Fruit fly (Drosophila melanogaster): ENCODE results near the gene CG31974.
A peak's percentile ranks its signal among the peaks of the same experiment; 100 is the strongest.

The CG31974 gene

DNA sequence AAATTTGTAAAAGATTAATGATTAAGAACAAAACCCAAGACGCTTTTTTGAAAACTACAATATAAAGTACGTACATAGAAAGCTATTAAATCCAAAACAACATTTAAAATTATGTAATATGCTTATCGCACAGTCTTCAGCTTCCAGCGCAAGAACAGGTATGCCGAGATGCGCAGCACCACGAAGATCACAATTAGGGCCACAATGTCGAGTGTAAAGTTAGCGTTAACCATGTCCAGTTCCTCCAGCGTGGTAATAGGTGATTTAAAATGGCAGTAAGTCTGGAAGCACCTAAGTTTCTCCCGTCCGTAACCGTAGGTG is 19.9 kb downstream of the CG31974 start:
- TF ChIP-seq kay (GFP tag; ENCODE audit: borderline replicate concordance) = peak; percentile 66
- TF ChIP-seq CG33017 (tag; optimal IDR thresholded peaks at IDR 0.05) = no peak

DNA sequence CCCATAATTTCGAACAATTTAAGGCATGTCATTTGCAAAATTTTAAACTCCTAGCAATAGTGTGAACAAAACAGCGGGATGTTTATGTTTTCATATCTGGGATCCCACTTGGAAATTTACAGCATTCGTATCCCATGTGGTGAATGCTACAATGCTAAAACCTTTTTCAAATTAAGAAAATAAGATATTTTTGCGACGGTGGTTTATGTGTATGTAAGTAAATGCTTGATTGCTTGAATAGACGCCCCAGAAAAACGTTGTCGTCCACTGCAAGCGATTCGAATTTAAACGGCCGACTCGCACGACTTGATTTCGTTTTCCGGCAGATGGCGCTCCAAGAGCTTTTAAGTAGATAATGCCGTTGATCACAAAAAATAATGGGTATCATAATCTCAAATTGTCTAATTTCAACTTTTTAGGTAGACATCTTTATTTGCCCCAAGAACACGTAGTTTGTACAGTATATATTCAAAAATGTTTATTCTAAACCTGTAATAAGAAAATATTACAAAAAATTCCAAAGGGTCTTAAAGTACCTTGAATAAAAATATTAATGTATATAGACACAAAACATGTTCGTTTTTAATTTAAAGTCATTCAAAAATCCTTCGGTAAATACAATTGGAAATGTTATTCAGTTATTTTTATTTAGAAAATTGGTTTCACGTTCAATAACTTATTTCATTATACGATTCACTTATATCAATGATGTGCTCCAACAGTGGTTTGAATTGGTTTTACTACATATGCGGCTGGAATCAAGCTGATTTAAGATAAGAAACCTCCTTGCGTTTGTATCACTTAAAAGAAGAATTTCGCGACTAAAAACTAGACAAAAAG is 20.5 kb downstream of the CG31974 start:
- TF ChIP-seq cic (GFP tag; optimal IDR thresholded peaks at IDR 0.05) (no peak), CG12768 (GFP tag; optimal IDR thresholded peaks at IDR 0.05) (no peak), kay (GFP tag; ENCODE audit: borderline replicate concordance) (peak; percentile 92), cnc (optimal IDR thresholded peaks at IDR 0.05) (no peak), tj (GFP tag; optimal IDR thresholded peaks at IDR 0.05) (no peak), CG7045 (GFP tag; optimal IDR thresholded peaks at IDR 0.05) (no peak), bab1 (GFP tag; optimal IDR thresholded peaks at IDR 0.05) (no peak), CG7101 (tag; optimal IDR thresholded peaks at IDR 0.05) (no peak)

DNA sequence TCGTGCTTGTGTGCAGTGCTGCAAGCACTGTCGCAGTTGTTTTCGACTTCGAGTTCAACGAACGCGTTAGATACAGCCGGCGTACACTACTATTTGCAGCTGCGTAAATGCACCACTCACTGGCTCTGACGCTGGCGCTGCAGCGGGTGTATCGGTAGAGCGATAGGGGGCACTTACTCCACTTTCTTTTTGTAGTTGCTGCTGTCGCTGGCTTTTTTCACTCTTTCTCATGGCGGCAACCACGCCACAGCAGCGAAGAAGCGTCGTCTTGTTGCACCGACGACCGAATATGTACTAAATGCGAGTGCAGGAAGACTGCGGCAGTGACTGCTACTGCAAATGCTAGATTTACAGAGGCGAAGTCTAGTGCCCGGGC is 21.4 kb downstream of the CG31974 start, which contains the start of gene CG4822:
Gene CG4822, minus strand, starts transcription at position 299 of the 376 bp plus-strand sequence.
- TF ChIP-seq CG11617 (GFP tag; optimal IDR thresholded peaks at IDR 0.05) (no peak), Hr96 (GFP tag; optimal IDR thresholded peaks at IDR 0.05) (no peak), tj (GFP tag; optimal IDR thresholded peaks at IDR 0.05) (no peak), cic (GFP tag; optimal IDR thresholded peaks at IDR 0.05) (no peak), Crg-1 (GFP tag; optimal IDR thresholded peaks at IDR 0.05) (no peak), CG1620 (GFP tag; optimal IDR thresholded peaks at IDR 0.05) (no peak)

DNA sequence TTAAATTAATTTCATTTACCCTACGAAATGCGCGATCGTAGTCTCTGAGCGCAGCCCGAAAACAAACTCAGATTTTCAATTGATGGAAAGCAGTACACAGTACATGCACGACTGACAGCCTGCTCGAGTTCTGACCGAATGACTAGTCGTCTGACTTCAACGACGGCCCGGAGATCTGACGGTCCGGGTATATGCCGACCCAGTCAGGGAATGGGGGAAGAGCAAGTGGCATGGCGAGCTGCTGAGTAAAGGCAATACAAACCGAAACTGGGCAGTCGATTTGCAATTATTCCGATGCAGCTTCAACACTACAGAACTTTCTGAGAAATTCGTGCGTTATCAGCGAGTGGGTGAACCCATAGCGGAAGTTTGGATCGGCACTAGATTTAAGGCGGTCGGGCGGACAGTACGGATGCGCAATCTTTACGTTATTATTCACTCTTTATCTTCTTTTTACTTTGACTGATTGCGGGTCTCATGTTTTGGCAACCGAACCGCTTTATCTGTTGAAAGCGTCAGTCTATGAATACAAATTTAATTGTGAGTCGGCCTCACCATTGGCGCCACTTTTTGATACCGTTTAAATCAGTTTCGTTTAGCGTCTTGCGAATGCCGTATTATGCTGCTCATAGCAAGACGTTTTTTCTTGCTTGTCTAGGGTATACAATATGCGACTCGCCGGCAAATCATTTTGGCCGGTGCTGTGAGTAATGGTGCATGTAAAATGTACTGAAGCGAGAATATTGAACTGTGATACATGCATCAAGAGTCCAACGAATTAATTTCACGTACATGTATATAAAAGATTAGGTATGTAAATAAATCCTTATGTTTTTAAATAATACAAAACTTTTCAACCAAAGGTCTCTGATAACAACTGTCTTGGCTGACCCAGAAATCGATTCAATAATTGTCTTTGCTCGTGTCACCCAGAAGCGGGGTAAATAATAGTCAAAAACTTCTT is 22.1 kb downstream of the CG31974 start:
- TF ChIP-seq Clk (GFP tag; optimal IDR thresholded peaks at IDR 0.05) (no peak), CG7045 (GFP tag; optimal IDR thresholded peaks at IDR 0.05) (no peak), cic (GFP tag; optimal IDR thresholded peaks at IDR 0.05) (peak; percentile 74), Crg-1 (GFP tag; optimal IDR thresholded peaks at IDR 0.05) (no peak), pad (GFP tag; optimal IDR thresholded peaks at IDR 0.05) (no peak), ovo (GFP tag; optimal IDR thresholded peaks at IDR 0.05) (no peak), CG1620 (GFP tag; optimal IDR thresholded peaks at IDR 0.05) (no peak), Hr96 (GFP tag; optimal IDR thresholded peaks at IDR 0.05) (no peak), tj (GFP tag; optimal IDR thresholded peaks at IDR 0.05) (no peak), kay (GFP tag; ENCODE audit: borderline replicate concordance) (peak; percentile 77), CG12768 (GFP tag; optimal IDR thresholded peaks at IDR 0.05) (peak; percentile 54), CG7101 (tag; optimal IDR thresholded peaks at IDR 0.05) (no peak), CG11617 (GFP tag; optimal IDR thresholded peaks at IDR 0.05) (no peak)

DNA sequence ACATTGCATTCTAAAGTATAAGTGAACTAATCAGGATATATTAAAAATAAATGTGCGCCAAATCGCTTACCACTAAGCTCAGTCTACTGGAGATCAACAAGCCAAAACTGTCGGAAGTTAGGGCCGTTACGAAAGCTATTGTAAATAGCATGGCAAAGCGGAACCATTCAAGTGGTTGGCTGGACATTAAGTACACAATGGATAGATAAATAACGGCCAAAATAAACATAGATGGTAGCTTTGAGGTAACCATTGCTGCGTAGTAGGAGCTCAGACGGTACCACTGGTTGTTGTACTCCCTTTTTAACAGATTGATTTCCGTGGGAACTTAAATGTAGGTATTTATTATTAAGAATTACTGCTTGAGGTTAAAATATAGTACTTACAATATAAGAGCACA is 25.1 kb downstream of the CG31974 start:
- no peak for TF ChIP-seq bab1 (GFP tag; optimal IDR thresholded peaks at IDR 0.05)
- TF ChIP-seq ovo (GFP tag; optimal IDR thresholded peaks at IDR 0.05) = peak; percentile 1
- TF ChIP-seq kay (GFP tag; ENCODE audit: borderline replicate concordance) = peak; percentile 2

DNA sequence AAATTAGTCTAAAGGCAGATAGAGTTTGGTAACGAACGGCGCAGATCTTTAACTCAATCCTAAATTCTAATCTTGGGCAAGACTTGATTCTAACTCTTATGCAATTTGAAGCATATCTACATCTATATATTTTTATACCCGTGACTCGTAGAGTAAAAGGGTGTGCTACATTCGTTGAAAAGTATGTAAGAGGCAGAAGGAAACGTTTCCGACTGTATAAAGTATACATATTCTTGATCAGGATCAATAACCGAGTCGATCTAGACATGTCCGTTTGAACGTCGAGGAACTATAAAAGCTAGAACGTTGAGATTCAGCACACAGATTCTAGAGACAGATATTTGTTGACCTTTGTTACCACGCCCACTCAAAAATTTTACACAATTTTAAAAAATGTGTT is 26.5 kb downstream of the CG31974 start, which contains the start of gene CG13694:
Gene CG13694, minus strand, starts transcription at position 101 of the 400 bp plus-strand sequence.
- no peak for TF ChIP-seq CG14711 (tag; optimal IDR thresholded peaks at IDR 0.05)
- TF ChIP-seq ovo (GFP tag; optimal IDR thresholded peaks at IDR 0.05) = no peak
- TF ChIP-seq toe (GFP tag; optimal IDR thresholded peaks at IDR 0.05) = no peak
- no peak for TF ChIP-seq CG7101 (tag; optimal IDR thresholded peaks at IDR 0.05)
- TF ChIP-seq CG12768 (GFP tag; optimal IDR thresholded peaks at IDR 0.05) = no peak
- no peak for TF ChIP-seq tj (GFP tag; optimal IDR thresholded peaks at IDR 0.05)
- TF ChIP-seq cic (GFP tag; optimal IDR thresholded peaks at IDR 0.05) = no peak
- no peak for TF ChIP-seq CG11617 (GFP tag; optimal IDR thresholded peaks at IDR 0.05)
- TF ChIP-seq cnc (optimal IDR thresholded peaks at IDR 0.05) = no peak
- TF ChIP-seq CG33017 (tag; optimal IDR thresholded peaks at IDR 0.05) = no peak
- no peak for TF ChIP-seq CG7045 (GFP tag; optimal IDR thresholded peaks at IDR 0.05)
- no peak for TF ChIP-seq pad (GFP tag; optimal IDR thresholded peaks at IDR 0.05)
- TF ChIP-seq Clk (GFP tag; optimal IDR thresholded peaks at IDR 0.05) = no peak
- TF ChIP-seq CG5204 (GFP tag; optimal IDR thresholded peaks at IDR 0.05) = no peak
- no peak for TF ChIP-seq kay (GFP tag; ENCODE audit: borderline replicate concordance)

DNA sequence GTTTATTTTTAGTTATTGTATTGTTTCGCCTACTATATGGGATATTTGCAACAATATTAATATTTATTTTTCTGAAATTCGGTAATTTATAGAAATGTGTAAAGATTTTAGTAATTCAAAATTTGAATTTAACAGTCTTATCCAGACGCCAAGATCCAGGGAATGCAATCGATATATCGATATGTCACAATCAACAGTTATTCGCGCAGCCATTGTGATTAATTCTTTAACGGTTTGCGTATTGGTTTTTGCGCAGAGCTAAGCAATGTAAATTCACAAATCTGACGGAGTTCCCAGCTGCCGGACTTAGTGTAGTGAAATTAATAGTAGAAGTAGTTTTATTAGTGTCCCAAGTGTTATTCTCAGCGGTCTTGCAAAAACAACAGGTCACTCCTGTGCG is 28.5 kb downstream of the CG31974 start, which contains the start of gene ND-15:
Gene ND-15, plus strand, starts transcription at position 298 of the 400 bp plus-strand sequence.
- TF ChIP-seq CG33017 (tag; optimal IDR thresholded peaks at IDR 0.05) = no peak
- no peak for TF ChIP-seq Crg-1 (GFP tag; optimal IDR thresholded peaks at IDR 0.05)
- TF ChIP-seq toe (GFP tag; optimal IDR thresholded peaks at IDR 0.05) = no peak
- no peak for TF ChIP-seq CG7101 (tag; optimal IDR thresholded peaks at IDR 0.05)
- TF ChIP-seq CG5204 (GFP tag; optimal IDR thresholded peaks at IDR 0.05) = no peak
- peak; percentile 72 for TF ChIP-seq bab1 (GFP tag; optimal IDR thresholded peaks at IDR 0.05)
- TF ChIP-seq Mnt (GFP tag; optimal IDR thresholded peaks at IDR 0.05) = no peak
- no peak for TF ChIP-seq CG7045 (GFP tag; optimal IDR thresholded peaks at IDR 0.05)
- no peak for TF ChIP-seq CG14711 (tag; optimal IDR thresholded peaks at IDR 0.05)
- no peak for TF ChIP-seq Clk (GFP tag; optimal IDR thresholded peaks at IDR 0.05)
- TF ChIP-seq kay (GFP tag; ENCODE audit: borderline replicate concordance) = peak; percentile 11
- TF ChIP-seq tj (GFP tag; optimal IDR thresholded peaks at IDR 0.05) = peak; percentile 21
- TF ChIP-seq ovo (GFP tag; optimal IDR thresholded peaks at IDR 0.05) = peak; percentile 88
- TF ChIP-seq pad (GFP tag; optimal IDR thresholded peaks at IDR 0.05) = no peak
- TF ChIP-seq cic (GFP tag; optimal IDR thresholded peaks at IDR 0.05) = no peak
- TF ChIP-seq CG12768 (GFP tag; optimal IDR thresholded peaks at IDR 0.05) = no peak
- no peak for TF ChIP-seq CG1620 (GFP tag; optimal IDR thresholded peaks at IDR 0.05)
- no peak for TF ChIP-seq CG11617 (GFP tag; optimal IDR thresholded peaks at IDR 0.05)
- no peak for TF ChIP-seq Hr96 (GFP tag; optimal IDR thresholded peaks at IDR 0.05)
- no peak for TF ChIP-seq cnc (optimal IDR thresholded peaks at IDR 0.05)
